Fruit fly (Drosophila melanogaster) whole organism, adult: ENCODE measurements around the gene B9d1.

Experiments used
- CG1620 ChIP-seq: fragments of 200-800 bp; sonication (Bioruptor generic); optimal IDR thresholded peaks from 2 replicates; lab custom pipeline; 2016; ENCODE audit warnings: missing biosample characterization, missing genetic modification characterization
- CG5204 ChIP-seq: fragments of 200-800 bp; sonication (Bioruptor generic); optimal IDR thresholded peaks from 2 replicates; lab custom pipeline; 2016; ENCODE audit warnings: missing biosample characterization, missing genetic modification characterization
- Clk ChIP-seq: fragments of 200-800 bp; sonication (Bioruptor generic); optimal IDR thresholded peaks from 2 replicates; lab custom pipeline; 2017; ENCODE audit warnings: missing biosample characterization, missing genetic modification characterization
- bab1 ChIP-seq: fragments of 200-800 bp; sonication (Bioruptor generic); optimal IDR thresholded peaks from 3 replicates; lab custom pipeline; 2019; ENCODE audit warnings: missing biosample characterization, mild to moderate bottlenecking, missing genetic modification characterization, moderate library complexity
- cic ChIP-seq: fragments of 200-800 bp; sonication (Bioruptor generic); optimal IDR thresholded peaks from 2 replicates; lab custom pipeline; 2017; ENCODE audit warnings: missing biosample characterization, mild to moderate bottlenecking, missing genetic modification characterization, moderate library complexity

DNA sequence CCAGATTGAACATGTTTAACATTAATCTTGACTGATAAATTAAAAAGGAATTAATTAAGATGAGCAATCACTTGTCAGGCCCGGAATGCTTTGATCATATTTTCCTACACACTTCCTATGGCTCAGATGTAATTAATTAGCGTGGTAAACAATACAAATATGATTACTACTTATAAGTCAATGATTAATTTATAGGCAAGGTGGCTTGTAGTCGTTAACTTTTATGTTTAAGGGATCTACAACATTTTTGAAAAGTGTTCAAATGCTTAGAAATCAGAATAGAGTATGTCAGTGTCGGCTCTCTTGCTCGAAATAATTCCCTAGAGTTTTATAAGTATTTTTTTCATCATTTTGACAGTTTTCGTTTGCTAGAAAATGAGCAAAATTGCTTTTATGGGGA, 10.0 kb upstream of the B9d1 start:
- TF ChIP-seq CG1620 (GFP tag; lab: Kevin White, UChicago) (no peak), CG5204 (GFP tag; lab: Kevin White, UChicago) (no peak), Clk (GFP tag; lab: Kevin White, UChicago) (no peak), cic (GFP tag; lab: Kevin White, UChicago) (no peak), bab1 (GFP tag; lab: Kevin White, UChicago) (no peak)
